Fruit fly (Drosophila melanogaster) whole organism, embryonic: ENCODE measurements around the gene aop.

ENCODE experiments used
- ATbp ChIP-seq: fragments of 200-800 bp; sonication (Bioruptor generic); optimal IDR thresholded peaks from 2 replicates; lab custom pipeline; 2017; ENCODE audit warnings: missing biosample characterization, mild to moderate bottlenecking, missing genetic modification characterization, missing genetic modification reagents
- Adf1 ChIP-seq: fragments of 200-800 bp; sonication (Bioruptor generic); IDR thresholded peaks from 2 replicates; pipeline ENCODE4 v1.3.6; 2022; ENCODE audit warnings: missing biosample characterization, missing genetic modification characterization
- Aef1 ChIP-seq: fragments of 200-800 bp; sonication (Bioruptor generic); IDR thresholded peaks from 3 replicates; pipeline ENCODE4 v1.3.6; 2022; ENCODE audit warnings: missing biosample characterization, missing genetic modification characterization
- Atf-2 ChIP-seq: fragments of 200-800 bp; sonication (Bioruptor generic); optimal IDR thresholded peaks from 2 replicates; lab custom pipeline; 2016; ENCODE audit warnings: missing biosample characterization, missing genetic modification characterization
- B-H1 ChIP-seq: fragments of 200-800 bp; sonication (Bioruptor generic); IDR thresholded peaks from 3 replicates; pipeline ENCODE4 v1.3.6; 2022; ENCODE audit warnings: missing biosample characterization, missing genetic modification characterization
- BtbVII ChIP-seq: fragments of 200-800 bp; sonication (Bioruptor generic); optimal IDR thresholded peaks from 3 replicates; lab custom pipeline; 2017; ENCODE audit warnings: missing biosample characterization, mild to moderate bottlenecking, missing genetic modification characterization
- CG10209 ChIP-seq: fragments of 200-800 bp; sonication (Bioruptor generic); optimal IDR thresholded peaks from 3 replicates; lab custom pipeline; 2017; ENCODE audit warnings: missing biosample characterization, mild to moderate bottlenecking, missing genetic modification characterization, missing genetic modification reagents
- CG10654 ChIP-seq: fragments of 200-800 bp; sonication (Bioruptor generic); optimal IDR thresholded peaks from 2 replicates; lab custom pipeline; 2016; ENCODE audit warnings: missing biosample characterization, missing genetic modification characterization
- CG10979 ChIP-seq: fragments of 200-800 bp; sonication (Bioruptor generic); optimal IDR thresholded peaks from 2 replicates; lab custom pipeline; 2018; ENCODE audit warnings: missing biosample characterization, mild to moderate bottlenecking, missing genetic modification characterization, moderate library complexity
- CG12071 ChIP-seq: fragments of 200-800 bp; sonication (Bioruptor generic); optimal IDR thresholded peaks from 3 replicates; lab custom pipeline; 2018; ENCODE audit warnings: missing biosample characterization, mild to moderate bottlenecking, missing genetic modification characterization
- CG12942 ChIP-seq: fragments of 200-800 bp; sonication (Bioruptor generic); optimal IDR thresholded peaks from 3 replicates; lab custom pipeline; 2016; ENCODE audit warnings: missing biosample characterization, missing genetic modification characterization
- CG13287 ChIP-seq: fragments of 200-800 bp; sonication (Bioruptor generic); IDR thresholded peaks from 2 replicates; pipeline ENCODE4 v1.3.6; 2022; ENCODE audit warnings: missing biosample characterization, missing genetic modification characterization; ENCODE audit not compliant: partially characterized antibody
- CG15073 ChIP-seq: fragments of 200-800 bp; sonication (Bioruptor generic); optimal IDR thresholded peaks from 2 replicates; lab custom pipeline; 2016; ENCODE audit warnings: missing biosample characterization, missing genetic modification characterization
- CG18011 ChIP-seq: fragments of 200-800 bp; sonication (Bioruptor generic); optimal IDR thresholded peaks from 2 replicates; lab custom pipeline; 2017; ENCODE audit warnings: missing biosample characterization, missing genetic modification characterization, mild to moderate bottlenecking, moderate library complexity, missing genotype
- CG31441 ChIP-seq: fragments of 200-800 bp; sonication (Bioruptor generic); IDR thresholded peaks from 2 replicates; pipeline ENCODE4 v1.3.6; 2022; ENCODE audit warnings: missing biosample characterization, missing genetic modification characterization
- CG33213 ChIP-seq: fragments of 200-800 bp; sonication (Bioruptor generic); optimal IDR thresholded peaks from 3 replicates; lab custom pipeline; 2016; ENCODE audit warnings: missing biosample characterization, missing genetic modification characterization
- CG4707 ChIP-seq: fragments of 200-800 bp; sonication (Bioruptor generic); optimal IDR thresholded peaks from 2 replicates; lab custom pipeline; 2018; ENCODE audit warnings: missing biosample characterization, mild to moderate bottlenecking, missing genetic modification characterization, moderate library complexity
- CG4820 ChIP-seq: fragments of 200-800 bp; sonication (Bioruptor generic); optimal IDR thresholded peaks from 3 replicates; lab custom pipeline; 2016; ENCODE audit warnings: missing biosample characterization, missing genetic modification characterization
- CG5180 ChIP-seq: fragments of 200-800 bp; sonication (Bioruptor generic); optimal IDR thresholded peaks from 3 replicates; lab custom pipeline; 2017; ENCODE audit warnings: missing biosample characterization, missing genetic modification characterization, mild to moderate bottlenecking, moderate library complexity, missing genetic modification reagents
- CG6175 ChIP-seq: fragments of 200-800 bp; sonication (Bioruptor generic); IDR thresholded peaks from 3 replicates; pipeline ENCODE4 v1.3.6; 2022; ENCODE audit warnings: missing biosample characterization, missing genetic modification characterization
- CG7271 ChIP-seq: fragments of 200-800 bp; sonication (Bioruptor generic); optimal IDR thresholded peaks from 2 replicates; lab custom pipeline; 2018; ENCODE audit warnings: missing biosample characterization, mild to moderate bottlenecking, missing genetic modification characterization, moderate library complexity
- CG7372 ChIP-seq: fragments of 200-800 bp; sonication (Bioruptor generic); IDR thresholded peaks from 2 replicates; pipeline ENCODE4 v1.3.6; 2022; ENCODE audit warnings: missing biosample characterization, missing genetic modification characterization
- CG8359 ChIP-seq: fragments of 200-800 bp; sonication (Bioruptor generic); optimal IDR thresholded peaks from 2 replicates; lab custom pipeline; 2017; ENCODE audit warnings: missing biosample characterization, mild to moderate bottlenecking, missing genetic modification characterization, borderline replicate concordance
- Chrac-16 ChIP-seq: fragments of 200-800 bp; sonication (Bioruptor generic); optimal IDR thresholded peaks from 3 replicates; lab custom pipeline; 2016; ENCODE audit warnings: missing biosample characterization, missing genetic modification characterization
- Dbx ChIP-seq: fragments of 200-800 bp; sonication (Bioruptor generic); IDR thresholded peaks from 3 replicates; pipeline ENCODE4 v1.3.6; 2022; ENCODE audit warnings: missing biosample characterization, missing genetic modification characterization
- Gsc ChIP-seq: fragments of 200-800 bp; sonication (Bioruptor generic); IDR thresholded peaks from 2 replicates; pipeline ENCODE4 v1.3.6; 2022; ENCODE audit warnings: missing biosample characterization, missing genetic modification characterization
- H2.0 ChIP-seq: fragments of 200-800 bp; sonication (Bioruptor generic); IDR thresholded peaks from 2 replicates; pipeline ENCODE4 v1.3.6; 2022; ENCODE audit warnings: missing biosample characterization, missing genetic modification characterization
- HHEX ChIP-seq: fragments of 200-800 bp; sonication (Bioruptor generic); optimal IDR thresholded peaks from 3 replicates; lab custom pipeline; 2017; ENCODE audit warnings: missing biosample characterization, mild to moderate bottlenecking, missing genetic modification characterization, missing genetic modification reagents
- Hey ChIP-seq: fragments of 200-800 bp; sonication (Bioruptor generic); optimal IDR thresholded peaks from 3 replicates; lab custom pipeline; 2018; ENCODE audit warnings: missing biosample characterization, mild to moderate bottlenecking, missing genetic modification characterization
- HmgD ChIP-seq: fragments of 200-800 bp; sonication (Bioruptor generic); optimal IDR thresholded peaks from 3 replicates; lab custom pipeline; 2016; ENCODE audit warnings: missing biosample characterization, missing genetic modification characterization
- NC2α ChIP-seq: fragments of 200-800 bp; sonication (Bioruptor generic); optimal IDR thresholded peaks from 2 replicates; lab custom pipeline; 2016; ENCODE audit warnings: missing biosample characterization, missing genetic modification characterization
- Opbp ChIP-seq: fragments of 200-800 bp; sonication (Bioruptor generic); IDR thresholded peaks from 3 replicates; pipeline ENCODE4 v1.3.6; 2022; ENCODE audit warnings: missing biosample characterization, missing genetic modification characterization; ENCODE audit not compliant: partially characterized antibody
- Rx ChIP-seq: fragments of 200-800 bp; sonication (Bioruptor generic); IDR thresholded peaks from 2 replicates; pipeline ENCODE4 v1.3.6; 2022; ENCODE audit warnings: missing biosample characterization, missing genetic modification characterization
- ash1 ChIP-seq: fragments of 200-800 bp; sonication (Bioruptor generic); optimal IDR thresholded peaks from 2 replicates; lab custom pipeline; 2018; ENCODE audit warnings: missing biosample characterization, mild to moderate bottlenecking, missing genetic modification characterization
- cas ChIP-seq: fragments of 200-800 bp; sonication (Bioruptor generic); IDR thresholded peaks from 2 replicates; pipeline ENCODE4 v1.3.6; 2022; ENCODE audit warnings: missing biosample characterization, missing genetic modification characterization
- dati ChIP-seq: fragments of 200-800 bp; sonication (Bioruptor generic); IDR thresholded peaks from 2 replicates; pipeline ENCODE4 v1.3.6; 2022; ENCODE audit warnings: missing biosample characterization, missing genetic modification characterization
- emc ChIP-seq: fragments of 200-800 bp; sonication (Bioruptor generic); optimal IDR thresholded peaks from 2 replicates; lab custom pipeline; 2016; ENCODE audit warnings: missing biosample characterization, missing genetic modification characterization
- fd102C ChIP-seq: fragments of 200-800 bp; sonication (Bioruptor generic); optimal IDR thresholded peaks from 2 replicates; lab custom pipeline; 2018; ENCODE audit warnings: missing biosample characterization, mild to moderate bottlenecking, missing genetic modification characterization, moderate library complexity
- fd96Cb ChIP-seq: fragments of 200-800 bp; sonication (Bioruptor generic); optimal IDR thresholded peaks from 2 replicates; lab custom pipeline; 2018; ENCODE audit warnings: missing biosample characterization, mild to moderate bottlenecking, missing genetic modification characterization, moderate library complexity
- gsb ChIP-seq: fragments of 200-800 bp; sonication (Bioruptor generic); IDR thresholded peaks from 2 replicates; pipeline ENCODE4 v1.3.6; 2022; ENCODE audit warnings: missing biosample characterization, missing genetic modification characterization
- gsb-n ChIP-seq: fragments of 200-800 bp; sonication (Bioruptor generic); optimal IDR thresholded peaks from 3 replicates; lab custom pipeline; 2018; ENCODE audit warnings: missing biosample characterization, mild to moderate bottlenecking, missing genetic modification characterization
- h ChIP-seq: fragments of >200 bp; optimal IDR thresholded peaks from 2 replicates; lab custom pipeline; 2017
- jigr1 ChIP-seq: fragments of 200-800 bp; sonication (Bioruptor generic); IDR thresholded peaks from 3 replicates; pipeline ENCODE4 v1.3.6; 2022; ENCODE audit warnings: missing biosample characterization, missing genetic modification characterization
- jing ChIP-seq: fragments of 200-800 bp; sonication (Bioruptor generic); optimal IDR thresholded peaks from 2 replicates; lab custom pipeline; 2018; ENCODE audit warnings: missing biosample characterization, mild to moderate bottlenecking, missing genetic modification characterization
- nerfin-1 ChIP-seq: fragments of 200-800 bp; sonication (Bioruptor generic); optimal IDR thresholded peaks from 3 replicates; lab custom pipeline; 2019; ENCODE audit warnings: missing biosample characterization, mild to moderate bottlenecking, missing genetic modification characterization, moderate library complexity
- rib ChIP-seq: fragments of 200-800 bp; sonication (Bioruptor generic); IDR thresholded peaks from 2 replicates; pipeline ENCODE4 v1.3.6; 2022; ENCODE audit warnings: missing biosample characterization, missing genetic modification characterization
- shn ChIP-seq: fragments of 200-800 bp; sonication (Bioruptor generic); optimal IDR thresholded peaks from 3 replicates; lab custom pipeline; 2016; ENCODE audit warnings: missing biosample characterization, missing genetic modification characterization
- slou ChIP-seq: fragments of 200-800 bp; sonication (Bioruptor generic); optimal IDR thresholded peaks from 3 replicates; lab custom pipeline; 2016; ENCODE audit warnings: missing biosample characterization, missing genetic modification characterization
- sob ChIP-seq: fragments of 200-800 bp; sonication (Bioruptor generic); IDR thresholded peaks from 2 replicates; pipeline ENCODE4 v1.3.6; 2022; ENCODE audit warnings: missing biosample characterization, missing genetic modification characterization
- sqz ChIP-seq: fragments of 200-800 bp; sonication (Bioruptor generic); optimal IDR thresholded peaks from 3 replicates; lab custom pipeline; 2018; ENCODE audit warnings: missing biosample characterization, mild to moderate bottlenecking, missing genetic modification characterization
- tgo ChIP-seq: fragments of 200-800 bp; sonication (Bioruptor generic); IDR thresholded peaks from 3 replicates; pipeline ENCODE4 v1.3.6; 2022; ENCODE audit warnings: missing biosample characterization, missing genetic modification characterization
- trem ChIP-seq: fragments of 200-800 bp; optimal IDR thresholded peaks from 3 replicates; lab custom pipeline; 2019; ENCODE audit warnings: missing biosample characterization, mild to moderate bottlenecking, missing genetic modification characterization, moderate library complexity

Gene aop

dm6 chr2L:2227316-2227715, 48.8 kb upstream of the aop start (continued):
- no peak for TF ChIP-seq NC2α
- peak; percentile 37 for TF ChIP-seq CG12942
- no peak; the same call in 1 of the 2 replicates for TF ChIP-seq dati (GFP tag; lab: Robert Waterston, UW)
- peak; percentile 54; the same call in 1 of the 2 replicates for TF ChIP-seq H2.0 (GFP tag; lab: Robert Waterston, UW)
- peak; percentile 14 for TF ChIP-seq CG10654 (GFP tag; lab: Kevin White, UChicago)
- TF ChIP-seq ash1 (GFP tag; lab: Kevin White, UChicago), result no peak
- TF ChIP-seq tgo (GFP tag; lab: Robert Waterston, UW), result peak; percentile 52; the same call in 2 of the 3 replicates
- TF ChIP-seq CG10979 (tag; lab: Kevin White, UChicago), result peak; percentile 28
- peak; percentile 35; the same call in 1 of the 3 replicates for TF ChIP-seq B-H1 (GFP tag; lab: Robert Waterston, UW)
- TF ChIP-seq CG7372 (GFP tag; lab: Robert Waterston, UW), result no peak
- no peak for TF ChIP-seq Adf1 (GFP tag; lab: Robert Waterston, UW)
- TF ChIP-seq Aef1 (GFP tag; lab: Robert Waterston, UW), result peak; percentile 36; the same call in 2 of the 3 replicates
- TF ChIP-seq nerfin-1 (tag; lab: Kevin White, UChicago), result no peak
- no peak for TF ChIP-seq jing (GFP tag; lab: Kevin White, UChicago)
- no peak for TF ChIP-seq CG15073
- TF ChIP-seq HHEX (GFP tag; lab: Kevin White, UChicago), result peak; percentile 5
- TF ChIP-seq CG18011 (GFP tag; lab: Kevin White, UChicago), result peak; percentile 18
- no peak for TF ChIP-seq HmgD (GFP tag; lab: Kevin White, UChicago)
- TF ChIP-seq sob (GFP tag; lab: Robert Waterston, UW), result peak; percentile 10; the same call in 1 of the 2 replicates
- TF ChIP-seq shn (GFP tag; lab: Kevin White, UChicago), result peak; percentile 34
- TF ChIP-seq CG12071 (GFP tag; lab: Kevin White, UChicago), result peak; percentile 59
- TF ChIP-seq cas, result no peak
- no peak for TF ChIP-seq slou
- peak; percentile 41 for TF ChIP-seq CG5180 (GFP tag; lab: Kevin White, UChicago)
- peak; percentile 35 for TF ChIP-seq BtbVII
- TF ChIP-seq CG31441 (GFP tag; lab: Robert Waterston, UW), result peak; percentile 44; the same call in 1 of the 2 replicates
- TF ChIP-seq CG10209 (GFP tag; lab: Kevin White, UChicago), result peak; percentile 19
- no peak for TF ChIP-seq fd102C
- TF ChIP-seq Opbp (GFP tag; lab: Robert Waterston, UW), result no peak
- TF ChIP-seq fd96Cb (tag; lab: Kevin White, UChicago), result peak; percentile 43
- TF ChIP-seq trem (tag; lab: Kevin White, UChicago), result peak; percentile 10
- peak; percentile 2 for TF ChIP-seq Atf-2
- TF ChIP-seq h (lab: Kevin White, UChicago), result no peak
- peak; percentile 31 for TF ChIP-seq Chrac-16 (GFP tag; lab: Kevin White, UChicago)
- TF ChIP-seq CG13287 (GFP tag; lab: Robert Waterston, UW), result no peak
- no peak for TF ChIP-seq CG33213
- TF ChIP-seq CG8359 (GFP tag; lab: Kevin White, UChicago), result no peak
- no peak for TF ChIP-seq CG7271 (tag; lab: Kevin White, UChicago)
- peak; percentile 16 for TF ChIP-seq CG4707 (GFP tag; lab: Kevin White, UChicago)
- TF ChIP-seq Rx (GFP tag; lab: Robert Waterston, UW), result peak; percentile 60
- TF ChIP-seq jigr1 (GFP tag; lab: Robert Waterston, UW), result no peak
- peak; percentile 68 for TF ChIP-seq ATbp (GFP tag; lab: Kevin White, UChicago)
- no peak for TF ChIP-seq sqz (GFP tag; lab: Kevin White, UChicago)
- TF ChIP-seq CG4820 (GFP tag; lab: Kevin White, UChicago), result no peak
- TF ChIP-seq rib (GFP tag; lab: Robert Waterston, UW), result no peak
- peak; percentile 34 for TF ChIP-seq gsb (GFP tag; lab: Robert Waterston, UW)
- no peak for TF ChIP-seq gsb-n
- TF ChIP-seq emc, result no peak
- no peak for TF ChIP-seq Gsc (GFP tag; lab: Robert Waterston, UW)
- no peak for TF ChIP-seq CG6175 (GFP tag; lab: Robert Waterston, UW)
- TF ChIP-seq Hey (tag; lab: Kevin White, UChicago), result no peak
- TF ChIP-seq Dbx (GFP tag; lab: Robert Waterston, UW), result 0 out of 3 replicates have a peak, but pooled peaks have one; percentile 10
